Fruit fly (Drosophila melanogaster) whole organism, embryonic: Measurements from ENCODE around the gene Lon.

Experiments used
- ATbp ChIP-seq: fragments of 200-800 bp; sonication (Bioruptor generic); optimal IDR thresholded peaks from 2 replicates; lab custom pipeline; 2017; ENCODE audit warnings: missing biosample characterization, mild to moderate bottlenecking, missing genetic modification characterization, missing genetic modification reagents
- Abd-B ChIP-seq: fragments of 200-800 bp; sonication (Bioruptor generic); optimal IDR thresholded peaks from 2 replicates; lab custom pipeline; 2018; ENCODE audit warnings: missing biosample characterization, mild to moderate bottlenecking, missing genetic modification characterization, moderate library complexity
- Bdp1 ChIP-seq: fragments of 200-800 bp; sonication (Bioruptor generic); optimal IDR thresholded peaks from 3 replicates; lab custom pipeline; 2016; ENCODE audit warnings: missing biosample characterization, missing genetic modification characterization
- CG1024 ChIP-seq: fragments of 200-800 bp; sonication (Bioruptor generic); IDR thresholded peaks from 2 replicates; pipeline ENCODE4 v1.3.6; 2022; ENCODE audit warnings: missing biosample characterization, missing genetic modification characterization
- CG11398 ChIP-seq: fragments of 200-800 bp; sonication (Bioruptor generic); optimal IDR thresholded peaks from 2 replicates; lab custom pipeline; 2016; ENCODE audit warnings: missing biosample characterization, missing genetic modification characterization
- CG13624 ChIP-seq: fragments of 200-800 bp; sonication (Bioruptor generic); optimal IDR thresholded peaks from 2 replicates; lab custom pipeline; 2016; ENCODE audit warnings: missing biosample characterization, missing genetic modification characterization
- CG14050 ChIP-seq: fragments of 200-800 bp; sonication (Bioruptor generic); IDR thresholded peaks from 3 replicates; pipeline ENCODE4 v1.3.6; 2022; ENCODE audit warnings: missing biosample characterization, missing genetic modification characterization
- CG15073 ChIP-seq: fragments of 200-800 bp; sonication (Bioruptor generic); optimal IDR thresholded peaks from 2 replicates; lab custom pipeline; 2016; ENCODE audit warnings: missing biosample characterization, missing genetic modification characterization
- CG1529 ChIP-seq: fragments of 200-800 bp; sonication (Bioruptor generic); optimal IDR thresholded peaks from 3 replicates; lab custom pipeline; 2018; ENCODE audit warnings: missing biosample characterization, missing genetic modification characterization
- CG17328 ChIP-seq: fragments of 200-800 bp; sonication (Bioruptor generic); IDR thresholded peaks from 2 replicates; pipeline ENCODE4 v1.3.6; 2022; ENCODE audit warnings: missing biosample characterization, missing genetic modification characterization
- CG17568 ChIP-seq: fragments of 200-800 bp; sonication (Bioruptor generic); optimal IDR thresholded peaks from 2 replicates; lab custom pipeline; 2018; ENCODE audit warnings: missing biosample characterization, mild to moderate bottlenecking, missing genetic modification characterization, moderate library complexity
- CG18011 ChIP-seq: fragments of 200-800 bp; sonication (Bioruptor generic); optimal IDR thresholded peaks from 2 replicates; lab custom pipeline; 2017; ENCODE audit warnings: missing biosample characterization, missing genetic modification characterization, mild to moderate bottlenecking, moderate library complexity, missing genotype
- CG31224 ChIP-seq: fragments of 200-800 bp; sonication (Bioruptor generic); IDR thresholded peaks from 2 replicates; pipeline ENCODE4 v1.3.6; 2022; ENCODE audit warnings: missing biosample characterization, missing genetic modification characterization
- CG33213 ChIP-seq: fragments of 200-800 bp; sonication (Bioruptor generic); optimal IDR thresholded peaks from 3 replicates; lab custom pipeline; 2016; ENCODE audit warnings: missing biosample characterization, missing genetic modification characterization
- CG33557 ChIP-seq: fragments of 200-800 bp; sonication (Bioruptor generic); optimal IDR thresholded peaks from 2 replicates; lab custom pipeline; 2019; ENCODE audit warnings: missing biosample characterization, mild to moderate bottlenecking, missing genetic modification characterization, moderate library complexity
- CG3838 ChIP-seq: fragments of 200-800 bp; sonication (Bioruptor generic); optimal IDR thresholded peaks from 3 replicates; lab custom pipeline; 2016; ENCODE audit warnings: missing biosample characterization, missing genetic modification characterization
- CG3995 ChIP-seq: fragments of 200-800 bp; sonication (Bioruptor generic); optimal IDR thresholded peaks from 3 replicates; lab custom pipeline; 2016; ENCODE audit warnings: missing biosample characterization, missing genetic modification characterization
- CG42726 ChIP-seq: fragments of 200-800 bp; sonication (Bioruptor generic); IDR thresholded peaks from 2 replicates; pipeline ENCODE4 v1.3.6; 2022; ENCODE audit warnings: missing biosample characterization, missing genetic modification characterization; ENCODE audit not compliant: partially characterized antibody
- CG4404 ChIP-seq: fragments of 200-800 bp; sonication (Bioruptor generic); IDR thresholded peaks from 2 replicates; pipeline ENCODE4 v1.3.6; 2022; ENCODE audit warnings: missing biosample characterization, missing genetic modification characterization
- CG5245 ChIP-seq: fragments of 200-800 bp; sonication (Bioruptor generic); optimal IDR thresholded peaks from 3 replicates; lab custom pipeline; 2016; ENCODE audit warnings: missing biosample characterization, missing genetic modification characterization
- CG5953 ChIP-seq: fragments of 200-800 bp; sonication (Bioruptor generic); IDR thresholded peaks from 2 replicates; pipeline ENCODE4 v1.3.6; 2022; ENCODE audit warnings: missing biosample characterization, missing genetic modification characterization
- CG6272 ChIP-seq: fragments of 200-800 bp; sonication (Bioruptor generic); IDR thresholded peaks from 2 replicates; pipeline ENCODE4 v1.3.6; 2022; ENCODE audit warnings: missing biosample characterization, missing genetic modification characterization
- CG7556 ChIP-seq: fragments of 200-800 bp; sonication (Bioruptor generic); optimal IDR thresholded peaks from 2 replicates; lab custom pipeline; 2017; ENCODE audit warnings: missing biosample characterization, mild to moderate bottlenecking, missing genetic modification characterization
- CG7745 ChIP-seq: fragments of 200-800 bp; sonication (Bioruptor generic); optimal IDR thresholded peaks from 2 replicates; lab custom pipeline; 2018; ENCODE audit warnings: missing biosample characterization, mild to moderate bottlenecking, missing genetic modification characterization, moderate library complexity
- CG8290 ChIP-seq, 3 experiments: fragments of 200-800 bp; sonication (Bioruptor generic); optimal IDR thresholded peaks; 2 replicates each; lab custom pipeline; 2016 to 2019; ENCODE audit warnings: missing biosample characterization in 3 of 3, missing genetic modification characterization in 3 of 3, mild to moderate bottlenecking in 2 of 3, moderate library complexity in 1 of 3
- CG9609 ChIP-seq: fragments of 200-800 bp; sonication (Bioruptor generic); optimal IDR thresholded peaks from 3 replicates; lab custom pipeline; 2016; ENCODE audit warnings: missing biosample characterization, missing genetic modification characterization
- Chrac-16 ChIP-seq: fragments of 200-800 bp; sonication (Bioruptor generic); optimal IDR thresholded peaks from 3 replicates; lab custom pipeline; 2016; ENCODE audit warnings: missing biosample characterization, missing genetic modification characterization
- CoRest ChIP-seq: fragments of 200-800 bp; sonication (Bioruptor generic); optimal IDR thresholded peaks from 3 replicates; lab custom pipeline; 2018; ENCODE audit warnings: missing biosample characterization, mild to moderate bottlenecking, missing genetic modification characterization, moderate library complexity
- Dek ChIP-seq: fragments of 200-800 bp; sonication (Bioruptor generic); optimal IDR thresholded peaks from 3 replicates; lab custom pipeline; 2019; ENCODE audit warnings: missing biosample characterization, mild to moderate bottlenecking, missing genetic modification characterization, moderate library complexity
- Fer3 ChIP-seq: fragments of 200-800 bp; sonication (Bioruptor generic); optimal IDR thresholded peaks from 2 replicates; lab custom pipeline; 2018; ENCODE audit warnings: missing biosample characterization, mild to moderate bottlenecking, missing genetic modification characterization, moderate library complexity
- H2.0 ChIP-seq: fragments of 200-800 bp; sonication (Bioruptor generic); IDR thresholded peaks from 2 replicates; pipeline ENCODE4 v1.3.6; 2022; ENCODE audit warnings: missing biosample characterization, missing genetic modification characterization
- HLH54F ChIP-seq: fragments of 200-800 bp; sonication (Bioruptor generic); optimal IDR thresholded peaks from 3 replicates; lab custom pipeline; 2016; ENCODE audit warnings: missing biosample characterization, missing genetic modification characterization
- Hmr ChIP-seq: fragments of 200-800 bp; sonication (Bioruptor generic); optimal IDR thresholded peaks from 3 replicates; lab custom pipeline; 2017; ENCODE audit warnings: mild to moderate bottlenecking, missing biosample characterization, missing genetic modification reagents, missing genetic modification characterization
- Hr51 ChIP-seq, 2 experiments: fragments of 200-800 bp; sonication (Bioruptor generic); optimal IDR thresholded peaks; 2 replicates in 1 of 2; 3 replicates in 1 of 2; lab custom pipeline; 2016 to 2018; ENCODE audit warnings: missing biosample characterization in 2 of 2, missing genetic modification characterization in 2 of 2, mild to moderate bottlenecking in 1 of 2, moderate library complexity in 1 of 2
- MESR4 ChIP-seq: fragments of 200-800 bp; sonication (Bioruptor generic); optimal IDR thresholded peaks from 2 replicates; lab custom pipeline; 2018; ENCODE audit warnings: missing biosample characterization, mild to moderate bottlenecking, missing genetic modification characterization, moderate library complexity
- Max ChIP-seq: fragments of 200-800 bp; sonication (Bioruptor generic); optimal IDR thresholded peaks from 2 replicates; lab custom pipeline; 2016; ENCODE audit warnings: missing biosample characterization, mild to moderate bottlenecking, missing genetic modification characterization
- Oli ChIP-seq: fragments of 200-800 bp; sonication (Bioruptor generic); optimal IDR thresholded peaks from 2 replicates; lab custom pipeline; 2018; ENCODE audit warnings: missing biosample characterization, mild to moderate bottlenecking, missing genetic modification characterization, moderate library complexity
- az2 ChIP-seq: fragments of 200-800 bp; sonication (Bioruptor generic); optimal IDR thresholded peaks from 3 replicates; lab custom pipeline; 2016; ENCODE audit warnings: missing biosample characterization, missing genetic modification characterization
- btn ChIP-seq: fragments of 200-800 bp; sonication (Bioruptor generic); optimal IDR thresholded peaks from 2 replicates; lab custom pipeline; 2016; ENCODE audit warnings: missing biosample characterization, missing genetic modification characterization
- grn ChIP-seq: fragments of 200-800 bp; sonication (Bioruptor generic); optimal IDR thresholded peaks from 3 replicates; lab custom pipeline; 2017; ENCODE audit warnings: missing biosample characterization, missing genetic modification characterization
- nmo ChIP-seq: fragments of 200-800 bp; sonication (Bioruptor generic); optimal IDR thresholded peaks from 2 replicates; lab custom pipeline; 2018; ENCODE audit warnings: missing biosample characterization, mild to moderate bottlenecking, missing genetic modification characterization, moderate library complexity
- onecut ChIP-seq: fragments of 200-800 bp; sonication (Bioruptor generic); IDR thresholded peaks from 2 replicates; pipeline ENCODE4 v1.3.6; 2022; ENCODE audit warnings: missing biosample characterization, missing genetic modification characterization
- peb ChIP-seq: fragments of 200-800 bp; sonication (Bioruptor generic); IDR thresholded peaks from 2 replicates; pipeline ENCODE4 v1.3.6; 2022; ENCODE audit warnings: missing biosample characterization, missing genetic modification characterization
- pnt ChIP-seq: fragments of 200-800 bp; sonication (Bioruptor generic); optimal IDR thresholded peaks from 3 replicates; lab custom pipeline; 2016; ENCODE audit warnings: missing biosample characterization, missing genetic modification characterization
- prd ChIP-seq, 3 experiments: fragments of >200 bp in 2 of 3; fragments of 200-800 bp in 1 of 3; sonication (Bioruptor generic) in 1 of 3; optimal IDR thresholded peaks in 2 of 3; IDR thresholded peaks in 1 of 3; 2 replicates in 2 of 3; 3 replicates in 1 of 3; pipeline versions ENCODE4 v1.3.6 to Lab custom; 2017 to 2022; ENCODE audit warnings: missing biosample characterization in 1 of 3, missing genetic modification characterization in 1 of 3
- rib ChIP-seq: fragments of 200-800 bp; sonication (Bioruptor generic); IDR thresholded peaks from 2 replicates; pipeline ENCODE4 v1.3.6; 2022; ENCODE audit warnings: missing biosample characterization, missing genetic modification characterization
- sc ChIP-seq, 3 experiments: fragments of >200 bp in 2 of 3; fragments of 200-800 bp in 1 of 3; sonication (Bioruptor generic) in 1 of 3; optimal IDR thresholded peaks; 2 replicates in 2 of 3; 3 replicates in 1 of 3; lab custom pipeline; 2017; ENCODE audit warnings: mild to moderate bottlenecking in 1 of 3, missing biosample characterization in 1 of 3, missing genetic modification characterization in 1 of 3, missing genetic modification reagents in 1 of 3
- sug ChIP-seq: fragments of 200-800 bp; optimal IDR thresholded peaks from 2 replicates; lab custom pipeline; 2019; ENCODE audit warnings: missing biosample characterization, mild to moderate bottlenecking, missing genetic modification characterization, moderate library complexity
- tna ChIP-seq: fragments of 200-800 bp; sonication (Bioruptor generic); IDR thresholded peaks from 2 replicates; pipeline ENCODE4 v1.3.6; 2022; ENCODE audit warnings: missing biosample characterization, missing genetic modification characterization; ENCODE audit not compliant: partially characterized antibody

Lon gene

DNA sequence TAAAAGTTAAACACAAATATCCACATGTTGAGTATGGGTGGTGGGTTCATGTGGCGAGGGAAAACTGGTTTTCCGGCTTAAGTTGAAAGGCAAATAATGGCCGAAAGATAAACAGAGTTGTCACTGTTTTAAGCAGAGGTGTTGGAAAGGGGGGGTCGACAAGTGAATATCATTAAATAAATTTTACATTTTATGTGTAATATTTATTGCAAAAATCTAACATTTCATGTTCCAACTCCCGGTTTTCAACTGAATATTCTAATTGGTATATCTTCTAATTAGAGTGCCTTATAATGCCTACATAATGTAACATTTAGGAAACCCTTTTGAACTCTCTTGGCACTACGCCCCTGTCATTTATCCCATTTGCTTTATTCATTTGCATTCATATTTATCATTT, 43.9 kb upstream of the Lon start (continued):
- peak; percentile 2 for TF ChIP-seq pnt (GFP tag; lab: Kevin White, UChicago)
- no peak for TF ChIP-seq MESR4
- no peak for TF ChIP-seq sc (optimal IDR thresholded peaks at IDR 0.05; lab: Kevin White, UChicago)
- peak; percentile 54 for TF ChIP-seq sc (GFP tag; optimal IDR thresholded peaks at IDR 0.05; lab: Kevin White, UChicago)
- peak; percentile 27 for TF ChIP-seq Fer3
- TF ChIP-seq Hr51 (GFP tag; optimal IDR thresholded peaks at IDR 0.05; lab: Kevin White, UChicago) = peak in 1 of 2 experiments; percentile 55
- peak; percentile 25 for TF ChIP-seq Abd-B
- TF ChIP-seq Chrac-16 = peak; percentile 24
- no peak for TF ChIP-seq CG7745 (tag; lab: Kevin White, UChicago)
- TF ChIP-seq CG4404 (GFP tag; lab: Robert Waterston, UW) = peak; percentile 41
- TF ChIP-seq Oli (tag; lab: Kevin White, UChicago) = peak; percentile 47
- TF ChIP-seq CG15073 (GFP tag; lab: Kevin White, UChicago) = peak; percentile 6
- TF ChIP-seq CG14050 (GFP tag; lab: Robert Waterston, UW) = peak; percentile 56; the same call in 2 of the 3 replicates
- TF ChIP-seq CG31224 = no peak
- no peak for TF ChIP-seq CG33213 (GFP tag; lab: Kevin White, UChicago)
- TF ChIP-seq CG9609 (GFP tag; lab: Kevin White, UChicago) = no peak
- TF ChIP-seq CoRest (tag; lab: Kevin White, UChicago) = peak; percentile 69
- TF ChIP-seq Bdp1 (GFP tag; lab: Kevin White, UChicago) = no peak
- peak; percentile 63 for TF ChIP-seq CG7556 (GFP tag; lab: Kevin White, UChicago)
- no peak for TF ChIP-seq sug
- peak; percentile 33 for TF ChIP-seq CG11398 (GFP tag; lab: Kevin White, UChicago)
- TF ChIP-seq az2 (GFP tag; lab: Kevin White, UChicago) = peak; percentile 44
- TF ChIP-seq CG6272 (GFP tag; lab: Robert Waterston, UW) = peak; percentile 59; the same call in 1 of the 2 replicates
- TF ChIP-seq CG18011 = no peak
- no peak for TF ChIP-seq prd (optimal IDR thresholded peaks at IDR 0.05; lab: Kevin White, UChicago)
- peak; percentile 79 for TF ChIP-seq prd (GFP tag; IDR thresholded peaks at IDR 0.05; lab: Robert Waterston, UW)
- TF ChIP-seq btn (GFP tag; lab: Kevin White, UChicago) = no peak
- peak; percentile 58 for TF ChIP-seq CG1529
- TF ChIP-seq CG13624 (GFP tag; lab: Kevin White, UChicago) = peak; percentile 13
- no peak for TF ChIP-seq CG3995
- TF ChIP-seq H2.0 (GFP tag; lab: Robert Waterston, UW) = no peak
- TF ChIP-seq onecut = peak; percentile 38
- TF ChIP-seq CG17328 = peak; percentile 56; the same call in 1 of the 2 replicates
- no peak for TF ChIP-seq Dek (tag; lab: Kevin White, UChicago)
- peak; percentile 1 for TF ChIP-seq CG5245 (GFP tag; lab: Kevin White, UChicago)
- TF ChIP-seq rib (GFP tag; lab: Robert Waterston, UW) = no peak
- TF ChIP-seq grn (GFP tag; lab: Kevin White, UChicago) = no peak
- peak; percentile 59 for TF ChIP-seq nmo (GFP tag; lab: Kevin White, UChicago)
- no peak for TF ChIP-seq CG1024 (GFP tag; lab: Robert Waterston, UW)
- no peak for TF ChIP-seq CG3838 (GFP tag; lab: Kevin White, UChicago)
- peak; percentile 63 for TF ChIP-seq ATbp
- no peak for TF ChIP-seq tna (GFP tag; lab: Robert Waterston, UW)
- TF ChIP-seq CG42726 (GFP tag; lab: Robert Waterston, UW) = no peak
- peak; percentile 17; the same call in 1 of the 2 replicates for TF ChIP-seq CG5953 (GFP tag; lab: Robert Waterston, UW)
- TF ChIP-seq Hmr (GFP tag; lab: Kevin White, UChicago) = peak; percentile 28
- TF ChIP-seq HLH54F (GFP tag; lab: Kevin White, UChicago) = no peak
- TF ChIP-seq peb (GFP tag; lab: Robert Waterston, UW) = peak; percentile 27; the same call in 1 of the 2 replicates
- no peak for TF ChIP-seq Max (GFP tag; lab: Kevin White, UChicago)
- peak; percentile 11 for TF ChIP-seq CG8290 (GFP tag; optimal IDR thresholded peaks at IDR 0.05; lab: Kevin White, UChicago)
- TF ChIP-seq CG8290 (tag; optimal IDR thresholded peaks at IDR 0.05; lab: Kevin White, UChicago) = no peak
- peak; percentile 44 for TF ChIP-seq CG17568 (GFP tag; lab: Kevin White, UChicago)
- TF ChIP-seq CG33557 (GFP tag; lab: Kevin White, UChicago) = peak; percentile 60
